Worm (Caenorhabditis elegans): ENCODE results near the gene cpg-24.
A peak's percentile ranks its signal among the peaks of the same experiment; 100 is the strongest.
"Not testable (repeated sequence)": the region's sequence is repeated elsewhere in the genome, so short reads cannot be mapped to it uniquely, and the experiment has no call there.

Gene cpg-24

ce11 chrIV:1633445-1633844, 1.7 kb downstream of the cpg-24 start, which contains the start of gene Y41D4B.6:
Gene Y41D4B.6 (plus strand): TSS chrIV:1633745.
- TF ChIP-seq gmeb-1 (tag; optimal IDR thresholded peaks at IDR 0.05) (no peak), blmp-1 (tag; optimal IDR thresholded peaks at IDR 0.05; ENCODE audit: insufficient read depth) (no peak), sem-4 (tag; optimal IDR thresholded peaks at IDR 0.05) (no peak), zag-1 (tag; optimal IDR thresholded peaks at IDR 0.05) (no peak), aly-2 (tag; optimal IDR thresholded peaks at IDR 0.05) (no peak), ceh-82 (tag; optimal IDR thresholded peaks at IDR 0.05) (no peak), crh-2 (tag; optimal IDR thresholded peaks at IDR 0.05) (no peak), nhr-6 (tag; optimal IDR thresholded peaks at IDR 0.05) (no peak), dmd-4 (tag; optimal IDR thresholded peaks at IDR 0.05) (no peak)

ce11 chrIV:1637333-1637732, 5.6 kb downstream of the cpg-24 start:
- TF ChIP-seq elt-3 (tag; optimal IDR thresholded peaks at IDR 0.05): no peak
- TF ChIP-seq gmeb-1 (tag; optimal IDR thresholded peaks at IDR 0.05): no peak
- TF ChIP-seq unc-39 (tag; optimal IDR thresholded peaks at IDR 0.05): no peak
- no peak for TF ChIP-seq ztf-11 (tag; optimal IDR thresholded peaks at IDR 0.05)
- no peak for TF ChIP-seq crh-2 (tag; optimal IDR thresholded peaks at IDR 0.05)
- no peak for TF ChIP-seq R02D3.7 (tag; optimal IDR thresholded peaks at IDR 0.05)
- TF ChIP-seq elt-1 (tag; optimal IDR thresholded peaks at IDR 0.05): no peak

ce11 chrIV:1645198-1645597, 13.4 kb downstream of the cpg-24 start, which contains the start of gene nhr-274:
Gene nhr-274 (minus strand): TSS chrIV:1645298.
- TF ChIP-seq ztf-1 (GFP tag; conservative IDR thresholded peaks at IDR 0.05); skn-1 (tag; optimal IDR thresholded peaks at IDR 0.05); R02D3.7 (tag; optimal IDR thresholded peaks at IDR 0.05): not testable (repeated sequence)

- no peak for TF ChIP-seq nhr-21 (tag; optimal IDR thresholded peaks at IDR 0.05)
- no peak for TF ChIP-seq ztf-11 (tag; optimal IDR thresholded peaks at IDR 0.05)
- TF ChIP-seq peb-1 (tag; optimal IDR thresholded peaks at IDR 0.05): no peak
- no peak for TF ChIP-seq ceh-16 (tag; optimal IDR thresholded peaks at IDR 0.05)
- no peak for TF ChIP-seq snpc-4 (tag; optimal IDR thresholded peaks at IDR 0.05)
- no peak for TF ChIP-seq sma-9 (GFP tag; optimal IDR thresholded peaks at IDR 0.05)
- no peak for TF ChIP-seq sma-9 (tag; optimal IDR thresholded peaks at IDR 0.05)
- no peak for TF ChIP-seq C34F6.9 (tag; optimal IDR thresholded peaks at IDR 0.05)
- TF ChIP-seq zag-1 (tag; optimal IDR thresholded peaks at IDR 0.05): no peak
- no peak for TF ChIP-seq ceh-82 (tag; optimal IDR thresholded peaks at IDR 0.05)
- no peak for TF ChIP-seq nhr-10 (tag; optimal IDR thresholded peaks at IDR 0.05)
Measured at ce11 chrIV:1649349-1649748, 17.6 kb downstream of the cpg-24 start.

ce11 chrIV:1649794-1650193, 18.0 kb downstream of the cpg-24 start:
- TF ChIP-seq sma-9 (GFP tag; optimal IDR thresholded peaks at IDR 0.05): peak; percentile 37
- no peak for TF ChIP-seq sma-9 (tag; optimal IDR thresholded peaks at IDR 0.05)
- TF ChIP-seq unc-55 (GFP tag; optimal IDR thresholded peaks at IDR 0.05): peak; percentile 78
- TF ChIP-seq nhr-21 (tag; optimal IDR thresholded peaks at IDR 0.05): peak; percentile 29
- TF ChIP-seq lsy-2 (tag; optimal IDR thresholded peaks at IDR 0.05): peak in 1 of 2 experiments; percentile 28
- TF ChIP-seq elt-1 (tag; optimal IDR thresholded peaks at IDR 0.05): no peak
- no peak for TF ChIP-seq mab-5 (tag; optimal IDR thresholded peaks at IDR 0.05)
- no peak for TF ChIP-seq ceh-82 (tag; optimal IDR thresholded peaks at IDR 0.05)
- TF ChIP-seq nhr-129 (tag; optimal IDR thresholded peaks at IDR 0.05): peak; percentile 47
- TF ChIP-seq lin-13 (GFP tag; optimal IDR thresholded peaks at IDR 0.05): peak; percentile 12
- peak; percentile 31 for TF ChIP-seq gmeb-1 (tag; optimal IDR thresholded peaks at IDR 0.05)
- TF ChIP-seq crh-2 (tag; optimal IDR thresholded peaks at IDR 0.05): peak; percentile 75
- TF ChIP-seq C34F6.9 (tag; optimal IDR thresholded peaks at IDR 0.05): peak; percentile 62
- peak; percentile 71 for TF ChIP-seq fos-1 (tag; optimal IDR thresholded peaks at IDR 0.05)

ce11 chrIV:1655312-1655711, 23.6 kb downstream of the cpg-24 start:
- no peak for TF ChIP-seq unc-62 (GFP tag; optimal IDR thresholded peaks at IDR 0.05)
- peak; percentile 80 for TF ChIP-seq nhr-25 (tag; optimal IDR thresholded peaks at IDR 0.05)
- TF ChIP-seq unc-39 (tag; optimal IDR thresholded peaks at IDR 0.05): no peak
- TF ChIP-seq F13H6.1 (tag; optimal IDR thresholded peaks at IDR 0.05): peak; percentile 59
- no peak for TF ChIP-seq ztf-1 (GFP tag; conservative IDR thresholded peaks at IDR 0.05)
- TF ChIP-seq nhr-10 (tag; optimal IDR thresholded peaks at IDR 0.05): no peak
- no peak for TF ChIP-seq egl-27 (tag; optimal IDR thresholded peaks at IDR 0.05)
- no peak for TF ChIP-seq snpc-4 (tag; optimal IDR thresholded peaks at IDR 0.05)
- TF ChIP-seq ztf-4 (tag; optimal IDR thresholded peaks at IDR 0.05): peak; percentile 45
- peak; percentile 35 for TF ChIP-seq nhr-6 (tag; optimal IDR thresholded peaks at IDR 0.05)
- TF ChIP-seq peb-1 (tag; optimal IDR thresholded peaks at IDR 0.05): no peak
- peak in 1 of 2 experiments; percentile 33 for TF ChIP-seq lsy-2 (tag; optimal IDR thresholded peaks at IDR 0.05)
- peak; percentile 76 for TF ChIP-seq blmp-1 (tag; optimal IDR thresholded peaks at IDR 0.05; ENCODE audit: insufficient read depth)
- TF ChIP-seq sem-4 (tag; optimal IDR thresholded peaks at IDR 0.05): no peak
- TF ChIP-seq lin-11 (tag; optimal IDR thresholded peaks at IDR 0.05): no peak
- TF ChIP-seq nhr-11 (tag; optimal IDR thresholded peaks at IDR 0.05): no peak
- no peak for TF ChIP-seq ama-1 (optimal IDR thresholded peaks at IDR 0.05)
- TF ChIP-seq sma-9 (GFP tag; optimal IDR thresholded peaks at IDR 0.05): peak; percentile 51
- TF ChIP-seq sma-9 (tag; optimal IDR thresholded peaks at IDR 0.05): no peak
- no peak for TF ChIP-seq Y55F3AM.14 (GFP tag; optimal IDR thresholded peaks at IDR 0.05)
- TF ChIP-seq crh-2 (tag; optimal IDR thresholded peaks at IDR 0.05): peak; percentile 76
- TF ChIP-seq dmd-4 (tag; optimal IDR thresholded peaks at IDR 0.05): no peak
- no peak for TF ChIP-seq gmeb-1 (tag; optimal IDR thresholded peaks at IDR 0.05)
- TF ChIP-seq R02D3.7 (tag; optimal IDR thresholded peaks at IDR 0.05): no peak
- TF ChIP-seq mdl-1 (tag; optimal IDR thresholded peaks at IDR 0.05): no peak
- peak; percentile 53 for TF ChIP-seq fos-1 (tag; optimal IDR thresholded peaks at IDR 0.05)
- TF ChIP-seq alr-1 (tag; optimal IDR thresholded peaks at IDR 0.05): no peak
